Worm (Caenorhabditis elegans): ENCODE data around the gene F52B11.2.

DNA sequence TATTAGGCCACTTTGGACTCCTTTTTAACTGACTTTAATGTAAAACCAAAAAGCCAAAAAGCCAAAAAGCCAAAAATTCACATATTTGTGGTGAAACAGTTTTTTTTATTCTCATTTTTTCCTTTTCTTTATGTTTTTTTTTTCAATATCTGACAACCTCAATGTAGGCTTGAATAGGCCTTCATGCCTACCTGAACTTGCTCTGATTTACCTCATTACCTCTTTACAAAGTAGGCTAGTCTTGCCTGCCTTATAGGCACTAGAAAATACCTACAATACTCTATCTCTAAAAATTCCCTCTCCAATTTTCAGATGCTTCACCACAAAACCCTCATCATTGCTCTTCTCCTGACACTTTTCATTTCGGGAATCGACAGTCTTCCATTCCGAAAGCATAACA, 22.9 kb downstream of the F52B11.2 start, which contains the start of gene ins-34:
- TF ChIP-seq egl-27 (tag; optimal IDR thresholded peaks at IDR 0.05) (no peak), nhr-25 (tag; optimal IDR thresholded peaks at IDR 0.05) (no peak), lin-13 (GFP tag; optimal IDR thresholded peaks at IDR 0.05) (no peak), nhr-77 (tag; optimal IDR thresholded peaks at IDR 0.05) (no peak), elt-3 (tag; optimal IDR thresholded peaks at IDR 0.05) (no peak), unc-39 (tag; optimal IDR thresholded peaks at IDR 0.05) (no peak), zag-1 (tag; optimal IDR thresholded peaks at IDR 0.05) (no peak), lin-39 (tag; optimal IDR thresholded peaks at IDR 0.05) (no peak), F13H6.1 (tag; optimal IDR thresholded peaks at IDR 0.05) (no peak)
